Worm (Caenorhabditis elegans) whole organism, early embryonic: ENCODE results near the gene C47G2.3.

ENCODE experiments used
- ama-1 ChIP-seq: fragments of 150-350 bp; optimal IDR thresholded peaks from 2 replicates; lab custom pipeline; 2014
- hmbx-1 ChIP-seq: sonication (generic microtip); optimal IDR thresholded peaks from 2 replicates; lab custom pipeline; 2016; ENCODE audit warnings: mild to moderate bottlenecking, missing genetic modification characterization, missing compliant biosample characterization
- hnd-1 ChIP-seq: sonication (generic microtip); optimal IDR thresholded peaks from 2 replicates; lab custom pipeline; 2016; ENCODE audit warnings: missing genetic modification characterization, missing compliant biosample characterization
- tbx-11 ChIP-seq: fragments of 200-800 bp; sonication (Bioruptor generic); IDR thresholded peaks from 2 replicates; pipeline ENCODE4 v1.3.6; 2022; ENCODE audit warnings: missing genetic modification characterization, missing compliant biosample characterization
- tra-4 ChIP-seq: sonication (generic microtip); optimal IDR thresholded peaks from 2 replicates; lab custom pipeline; 2017; ENCODE audit warnings: missing genetic modification characterization, missing compliant biosample characterization

DNA sequence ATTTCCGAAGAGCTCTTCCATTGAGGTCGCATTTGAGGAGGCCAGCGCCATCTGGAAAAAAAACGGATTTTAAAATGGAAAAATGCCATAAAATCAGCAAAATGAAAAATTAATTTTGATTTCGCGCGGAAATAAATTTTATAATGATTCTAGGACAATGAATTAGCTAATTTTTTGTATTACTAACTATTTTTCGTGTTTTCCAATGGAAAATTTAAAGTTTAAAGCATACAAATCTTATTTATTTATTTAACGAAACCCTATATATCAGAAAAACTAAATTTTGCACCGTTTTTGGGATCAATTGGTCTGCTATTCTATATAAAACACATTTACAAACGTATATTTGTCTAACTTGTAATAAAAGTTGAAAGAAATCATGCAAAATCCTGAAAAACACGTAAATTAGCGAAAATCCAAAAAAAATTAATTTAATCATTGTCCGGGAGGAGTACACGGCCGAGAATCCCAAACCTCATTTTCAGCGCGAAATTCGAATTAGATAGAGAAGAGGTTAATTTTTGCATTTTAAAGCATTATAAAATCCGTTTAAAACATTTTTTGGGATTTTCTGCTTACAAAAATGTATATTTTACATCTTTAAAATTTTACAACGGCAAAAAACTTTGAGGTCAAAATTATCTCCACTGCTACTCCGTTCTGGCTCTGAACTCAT is at the start of gene C47G2.3:
- TF ChIP-seq ama-1 (lab: Kevin White, UChicago) (no peak), hmbx-1 (tag; lab: Kevin White, UChicago) (no peak), tra-4 (tag; lab: Kevin White, UChicago) (no peak), tbx-11 (no peak), hnd-1 (no peak)
